Worm (Caenorhabditis elegans) whole organism, L2 larva: ENCODE results near the gene pyt-1.

Source experiments
- F13H6.1 ChIP-seq: sonication (generic microtip); optimal IDR thresholded peaks from 2 replicates; lab custom pipeline; 2016; ENCODE audit warnings: missing genetic modification characterization, missing compliant biosample characterization
- R02D3.7 ChIP-seq: fragments of 150-350 bp; optimal IDR thresholded peaks from 2 replicates; lab custom pipeline; 2014; ENCODE audit warnings: missing biosample characterization, missing genetic modification characterization
- Y55F3AM.14 ChIP-seq: fragments of 200-800 bp; sonication (Bioruptor generic); optimal IDR thresholded peaks from 2 replicates; lab custom pipeline; 2018; ENCODE audit warnings: mild to moderate bottlenecking, missing genetic modification characterization, missing compliant biosample characterization
- ZK546.5 ChIP-seq: sonication (generic microtip); optimal IDR thresholded peaks from 2 replicates; lab custom pipeline; 2017; ENCODE audit warnings: missing biosample characterization, missing genetic modification characterization
- alr-1 ChIP-seq: fragments of 150-350 bp; optimal IDR thresholded peaks from 2 replicates; lab custom pipeline; 2014; ENCODE audit warnings: missing biosample characterization, missing genetic modification characterization
- ama-1 ChIP-seq: fragments of 150-350 bp; optimal IDR thresholded peaks from 2 replicates; lab custom pipeline; 2018; ENCODE audit warnings: inconsistent platforms
- ceh-16 ChIP-seq: fragments of 150-350 bp; optimal IDR thresholded peaks from 2 replicates; lab custom pipeline; 2014; ENCODE audit warnings: missing biosample characterization, missing genetic modification characterization
- ceh-82 ChIP-seq: fragments of 150-350 bp; optimal IDR thresholded peaks from 2 replicates; lab custom pipeline; 2014; ENCODE audit warnings: missing biosample characterization, missing genetic modification characterization
- crh-2 ChIP-seq: sonication (generic microtip); optimal IDR thresholded peaks from 2 replicates; lab custom pipeline; 2017; ENCODE audit warnings: missing biosample characterization, missing genetic modification characterization
- egl-27 ChIP-seq: sonication (generic microtip); optimal IDR thresholded peaks from 3 replicates; lab custom pipeline; 2017; ENCODE audit warnings: missing biosample characterization, missing genetic modification reagents, missing genetic modification characterization
- elt-3 ChIP-seq: sonication (generic microtip); optimal IDR thresholded peaks from 2 replicates; lab custom pipeline; 2017; ENCODE audit warnings: missing biosample characterization, missing genetic modification characterization
- fos-1 ChIP-seq: fragments of 150-350 bp; optimal IDR thresholded peaks from 2 replicates; lab custom pipeline; 2014; ENCODE audit warnings: missing biosample characterization, missing genetic modification characterization
- lin-11 ChIP-seq: fragments of 150-350 bp; sonication (generic microtip); optimal IDR thresholded peaks from 2 replicates; lab custom pipeline; 2014; ENCODE audit warnings: missing biosample characterization, missing genetic modification characterization, inconsistent platforms, mixed read lengths
- mab-5 ChIP-seq: fragments of 150-350 bp; optimal IDR thresholded peaks from 2 replicates; lab custom pipeline; 2014; ENCODE audit warnings: missing biosample characterization, missing genetic modification characterization
- mbf-1 ChIP-seq: sonication (generic microtip); optimal IDR thresholded peaks from 2 replicates; lab custom pipeline; 2017; ENCODE audit warnings: missing biosample characterization, missing genetic modification characterization
- nhr-10 ChIP-seq: sonication (generic microtip); optimal IDR thresholded peaks from 2 replicates; lab custom pipeline; 2017; ENCODE audit warnings: missing biosample characterization, missing genetic modification characterization
- nhr-11 ChIP-seq: fragments of 150-350 bp; optimal IDR thresholded peaks from 2 replicates; lab custom pipeline; 2014; ENCODE audit warnings: missing biosample characterization, missing genetic modification characterization
- nhr-12 ChIP-seq: fragments of 150-350 bp; optimal IDR thresholded peaks from 2 replicates; lab custom pipeline; 2014; ENCODE audit warnings: missing biosample characterization, missing genetic modification characterization
- nhr-129 ChIP-seq: fragments of 150-350 bp; optimal IDR thresholded peaks from 2 replicates; lab custom pipeline; 2014; ENCODE audit warnings: missing biosample characterization, missing genetic modification characterization
- nhr-23 ChIP-seq: fragments of 150-350 bp; optimal IDR thresholded peaks from 2 replicates; lab custom pipeline; 2014; ENCODE audit warnings: missing biosample characterization, missing genetic modification reagents, missing genetic modification characterization
- nhr-237 ChIP-seq: fragments of 150-350 bp; optimal IDR thresholded peaks from 2 replicates; lab custom pipeline; 2014; ENCODE audit warnings: missing biosample characterization, missing genetic modification characterization
- nhr-6 ChIP-seq: fragments of 150-350 bp; optimal IDR thresholded peaks from 2 replicates; lab custom pipeline; 2014; ENCODE audit warnings: missing biosample characterization, missing genetic modification characterization
- nhr-77 ChIP-seq: fragments of 150-350 bp; optimal IDR thresholded peaks from 2 replicates; lab custom pipeline; 2014; ENCODE audit warnings: missing biosample characterization, missing genetic modification characterization
- peb-1 ChIP-seq: fragments of 150-350 bp; optimal IDR thresholded peaks from 2 replicates; lab custom pipeline; 2014; ENCODE audit warnings: missing biosample characterization, missing genetic modification characterization
- sem-4 ChIP-seq: fragments of 150-350 bp; optimal IDR thresholded peaks from 2 replicates; lab custom pipeline; 2014; ENCODE audit warnings: missing biosample characterization, missing genetic modification reagents, missing genetic modification characterization
- sma-3 ChIP-seq: sonication (generic microtip); optimal IDR thresholded peaks from 2 replicates; lab custom pipeline; 2016; ENCODE audit warnings: missing genetic modification reagents, missing genetic modification characterization, missing compliant biosample characterization
- sma-9 ChIP-seq, 2 experiments: fragments of 150-350 bp in 1 of 2; sonication (generic microtip) in 1 of 2; optimal IDR thresholded peaks; 2 replicates each; lab custom pipeline; 2014 to 2016; ENCODE audit warnings: missing genetic modification characterization in 2 of 2, mild to moderate bottlenecking in 1 of 2, missing biosample characterization in 1 of 2, missing compliant biosample characterization in 1 of 2, missing genetic modification reagents in 1 of 2, moderate library complexity in 1 of 2
- snpc-4 ChIP-seq: fragments of 150-350 bp; optimal IDR thresholded peaks from 2 replicates; lab custom pipeline; 2014; ENCODE audit warnings: missing biosample characterization, missing genetic modification characterization
- unc-39 ChIP-seq: fragments of 150-350 bp; optimal IDR thresholded peaks from 2 replicates; lab custom pipeline; 2014; ENCODE audit warnings: missing biosample characterization, missing genetic modification characterization
- unc-55 ChIP-seq: fragments of 150-350 bp; sonication (generic microtip); optimal IDR thresholded peaks from 3 replicates; lab custom pipeline; 2014; ENCODE audit warnings: missing biosample characterization, missing genetic modification reagents, missing genetic modification characterization
- zag-1 ChIP-seq: fragments of 150-350 bp; optimal IDR thresholded peaks from 2 replicates; lab custom pipeline; 2014; ENCODE audit warnings: missing biosample characterization, missing genetic modification characterization
- ztf-1 ChIP-seq: fragments of 200-800 bp; sonication (Bioruptor generic); conservative IDR thresholded peaks from 2 replicates; pipeline ENCODE4 v1.3.6; 2022; ENCODE audit warnings: missing genetic modification characterization, missing compliant biosample characterization
- ztf-11 ChIP-seq: sonication (generic microtip); optimal IDR thresholded peaks from 2 replicates; lab custom pipeline; 2017; ENCODE audit warnings: missing biosample characterization, missing genetic modification characterization
- ztf-4 ChIP-seq: fragments of 150-350 bp; optimal IDR thresholded peaks from 2 replicates; lab custom pipeline; 2014; ENCODE audit warnings: missing biosample characterization, missing genetic modification characterization

Gene pyt-1

ce11 chrV:10222007-10222406, 7.1 kb downstream of the pyt-1 start, which contains the start of gene C12D8.20:
C12D8.20 (plus strand) TSS chrV:10222307.
- no peak for TF ChIP-seq sma-9 (GFP tag; optimal IDR thresholded peaks at IDR 0.05; lab: Kevin White, UChicago)
- TF ChIP-seq sma-9 (tag; optimal IDR thresholded peaks at IDR 0.05; lab: Kevin White, UChicago) = no peak
- TF ChIP-seq mbf-1 = no peak
- TF ChIP-seq alr-1 = no peak
- no peak for TF ChIP-seq sma-3 (GFP tag; lab: Kevin White, UChicago)
- TF ChIP-seq ztf-1 (GFP tag; lab: Robert Waterston, UW) = no peak
- TF ChIP-seq nhr-12 (tag; lab: Kevin White, UChicago) = no peak
- TF ChIP-seq ztf-4 (tag; lab: Kevin White, UChicago) = no peak
- no peak for TF ChIP-seq R02D3.7
- TF ChIP-seq elt-3 (tag; lab: Kevin White, UChicago) = no peak
- TF ChIP-seq, all 48 proteins: peak for 0

- TF ChIP-seq nhr-10 (tag; lab: Kevin White, UChicago) (no peak), R02D3.7 (no peak), F13H6.1 (tag; lab: Kevin White, UChicago) (no peak), egl-27 (no peak), ceh-16 (tag; lab: Kevin White, UChicago) (no peak), ceh-82 (tag; lab: Kevin White, UChicago) (no peak), nhr-77 (tag; lab: Kevin White, UChicago) (no peak), nhr-6 (no peak), nhr-23 (tag; lab: Kevin White, UChicago) (no peak), ama-1 (lab: Kevin White, UChicago) (no peak), ztf-11 (tag; lab: Kevin White, UChicago) (no peak), nhr-237 (tag; lab: Kevin White, UChicago) (no peak), sma-9 (GFP tag; optimal IDR thresholded peaks at IDR 0.05; lab: Kevin White, UChicago) (no peak), sma-9 (tag; optimal IDR thresholded peaks at IDR 0.05; lab: Kevin White, UChicago) (no peak), unc-39 (no peak), ZK546.5 (tag; lab: Kevin White, UChicago) (no peak), ztf-4 (tag; lab: Kevin White, UChicago) (no peak), fos-1 (tag; lab: Kevin White, UChicago) (no peak)
Observed at ce11 chrV:10221317-10221716, 7.8 kb downstream of the pyt-1 start, which contains the start of the genes fipr-5 and fipr-9. fipr-5 (minus strand) TSS chrV:10221417. fipr-9 (plus strand) TSS chrV:10221662.

ce11 chrV:10220605-10221004, 8.5 kb downstream of the pyt-1 start, which contains the start of gene C12D8.13:
C12D8.13 (minus strand) TSS chrV:10220705.
- TF ChIP-seq crh-2 (tag; lab: Kevin White, UChicago) (no peak), mab-5 (tag; lab: Kevin White, UChicago) (no peak), nhr-6 (no peak), unc-55 (no peak), lin-11 (tag; lab: Kevin White, UChicago) (no peak)

DNA sequence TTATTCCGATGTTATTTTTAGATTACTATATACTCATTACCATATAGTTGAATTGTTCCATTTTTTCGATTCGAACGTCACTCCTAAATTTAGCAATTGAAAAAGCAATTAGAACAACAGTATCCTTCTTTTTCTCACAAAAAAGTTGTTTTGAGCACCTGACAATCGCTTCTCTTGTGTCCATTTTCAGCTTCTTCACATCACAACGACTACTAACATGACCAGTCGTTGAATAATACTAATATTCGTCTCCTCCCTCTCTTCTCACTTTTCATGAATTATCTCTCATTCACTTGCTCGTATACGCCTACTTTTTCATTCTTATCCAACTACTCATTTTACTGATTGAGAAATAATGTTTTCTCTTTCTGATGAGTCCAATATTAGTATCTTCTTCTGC, 12.4 kb downstream of the pyt-1 start, which contains the start of gene ZK856.14:
TSS of gene ZK856.14 (plus strand) at position 301 of the 400 bp plus-strand sequence.
- TF ChIP-seq nhr-10 (tag; lab: Kevin White, UChicago) (no peak), sma-9 (GFP tag; optimal IDR thresholded peaks at IDR 0.05; lab: Kevin White, UChicago) (no peak), sma-9 (tag; optimal IDR thresholded peaks at IDR 0.05; lab: Kevin White, UChicago) (no peak), nhr-11 (tag; lab: Kevin White, UChicago) (no peak), sem-4 (tag; lab: Kevin White, UChicago) (no peak)

DNA sequence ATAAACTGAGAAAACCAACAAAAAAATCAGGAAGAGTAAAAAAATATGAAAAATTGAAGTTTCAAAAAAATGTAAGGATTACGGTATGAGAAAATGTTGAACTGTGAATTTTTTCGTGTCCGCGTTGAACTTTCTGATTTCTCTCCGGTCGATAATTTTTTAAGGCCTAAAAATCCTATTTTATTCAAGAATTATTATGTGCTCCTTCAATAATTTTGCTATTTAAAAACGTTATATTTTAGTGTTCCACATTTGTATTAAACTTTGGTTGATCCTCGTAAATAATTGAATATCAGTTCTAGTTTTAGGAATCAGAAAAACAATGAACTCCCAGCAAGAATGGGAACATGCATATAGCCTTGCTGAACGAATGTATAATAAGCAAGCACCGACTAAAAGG, 16.5 kb downstream of the pyt-1 start, which contains the start of gene hpo-40:
TSS of gene hpo-40 (plus strand) at position 301 of the 400 bp plus-strand sequence.
- no peak for TF ChIP-seq zag-1 (tag; lab: Kevin White, UChicago)
- TF ChIP-seq mbf-1 = no peak
- TF ChIP-seq ama-1 (lab: Kevin White, UChicago) = no peak
- TF ChIP-seq elt-3 (tag; lab: Kevin White, UChicago) = no peak
- no peak for TF ChIP-seq mab-5 (tag; lab: Kevin White, UChicago)
- TF ChIP-seq lin-11 (tag; lab: Kevin White, UChicago) = no peak
- no peak for TF ChIP-seq ceh-82 (tag; lab: Kevin White, UChicago)
- no peak for TF ChIP-seq ztf-11 (tag; lab: Kevin White, UChicago)
- TF ChIP-seq nhr-77 (tag; lab: Kevin White, UChicago) = no peak

ce11 chrV:10212027-10212426, 17.1 kb downstream of the pyt-1 start, which contains the start of gene zhit-3:
zhit-3 (minus strand) TSS chrV:10212127.
- TF ChIP-seq nhr-12 (tag; lab: Kevin White, UChicago) (no peak), ZK546.5 (tag; lab: Kevin White, UChicago) (no peak), nhr-129 (tag; lab: Kevin White, UChicago) (no peak), crh-2 (tag; lab: Kevin White, UChicago) (no peak), sma-9 (GFP tag; optimal IDR thresholded peaks at IDR 0.05; lab: Kevin White, UChicago) (no peak), sma-9 (tag; optimal IDR thresholded peaks at IDR 0.05; lab: Kevin White, UChicago) (no peak), snpc-4 (tag; lab: Kevin White, UChicago) (no peak), nhr-237 (tag; lab: Kevin White, UChicago) (no peak), sem-4 (tag; lab: Kevin White, UChicago) (no peak), nhr-23 (tag; lab: Kevin White, UChicago) (no peak), peb-1 (tag; lab: Kevin White, UChicago) (no peak), Y55F3AM.14 (GFP tag; lab: Kevin White, UChicago) (no peak)
